Worm (Caenorhabditis elegans) whole organism, mixed stage, embryonic: ENCODE measurements around the gene srx-43.
A peak's percentile ranks its signal among the peaks of the same experiment; 100 is the strongest.

Experiments
- M03D4.4 ChIP-seq: sonication (generic microtip); optimal IDR thresholded peaks from 2 replicates; lab custom pipeline; 2017; ENCODE audit warnings: mild to moderate bottlenecking, missing genetic modification characterization, missing compliant biosample characterization
- bed-3 ChIP-seq: fragments of 200-800 bp; sonication (Bioruptor generic); optimal IDR thresholded peaks from 3 replicates; lab custom pipeline; 2018; ENCODE audit warnings: mild to moderate bottlenecking, missing genetic modification characterization, moderate library complexity, missing compliant biosample characterization
- ceh-39 ChIP-seq: fragments of 150-350 bp; optimal IDR thresholded peaks from 2 replicates; lab custom pipeline; 2014; ENCODE audit warnings: missing biosample characterization, missing genetic modification characterization
- ceh-43 ChIP-seq: fragments of 200-800 bp; sonication (Bioruptor generic); optimal IDR thresholded peaks from 2 replicates; lab custom pipeline; 2018; ENCODE audit warnings: mild to moderate bottlenecking, missing genetic modification characterization, moderate library complexity, missing compliant biosample characterization
- ceh-83 ChIP-seq: fragments of 200-800 bp; sonication (Bioruptor generic); optimal IDR thresholded peaks from 2 replicates; lab custom pipeline; 2018; ENCODE audit warnings: mild to moderate bottlenecking, missing genetic modification characterization, missing compliant biosample characterization
- ces-1 ChIP-seq: fragments of 150-350 bp; optimal IDR thresholded peaks from 2 replicates; lab custom pipeline; 2014; ENCODE audit warnings: missing biosample characterization, missing genetic modification reagents, missing genetic modification characterization
- cnd-1 ChIP-seq: fragments of 200-800 bp; sonication (Bioruptor generic); optimal IDR thresholded peaks from 2 replicates; lab custom pipeline; 2018; ENCODE audit warnings: mild to moderate bottlenecking, missing genetic modification characterization, missing compliant biosample characterization
- drap-1 ChIP-seq: fragments of 200-800 bp; sonication (Bioruptor generic); optimal IDR thresholded peaks from 3 replicates; lab custom pipeline; 2018; ENCODE audit warnings: mild to moderate bottlenecking, missing genetic modification characterization, missing compliant biosample characterization
- elt-1 ChIP-seq: sonication (generic microtip); optimal IDR thresholded peaks from 2 replicates; lab custom pipeline; 2017; ENCODE audit warnings: missing genetic modification characterization, mild to moderate bottlenecking, missing compliant biosample characterization, antibody characterized with exemption, moderate library complexity, borderline replicate concordance; ENCODE audit not compliant: insufficient read depth
- ham-2 ChIP-seq: fragments of 200-800 bp; sonication (Bioruptor generic); optimal IDR thresholded peaks from 2 replicates; lab custom pipeline; 2018; ENCODE audit warnings: mild to moderate bottlenecking, missing genetic modification characterization, missing compliant biosample characterization
- hlh-1 ChIP-seq: fragments of 150-350 bp; optimal IDR thresholded peaks from 2 replicates; lab custom pipeline; 2014; ENCODE audit warnings: missing biosample characterization, missing genetic modification reagents, missing genetic modification characterization
- lin-13 ChIP-seq: fragments of 150-350 bp; optimal IDR thresholded peaks from 2 replicates; lab custom pipeline; 2014; ENCODE audit warnings: missing biosample characterization, missing genetic modification characterization
- lin-32 ChIP-seq: fragments of 200-800 bp; sonication (Bioruptor generic); optimal IDR thresholded peaks from 2 replicates; lab custom pipeline; 2018; ENCODE audit warnings: mild to moderate bottlenecking, missing genetic modification characterization, missing compliant biosample characterization
- lsy-2 ChIP-seq: fragments of 150-350 bp; optimal IDR thresholded peaks from 2 replicates; lab custom pipeline; 2014; ENCODE audit warnings: missing biosample characterization, missing genetic modification characterization
- mep-1 ChIP-seq: fragments of 150-350 bp; optimal IDR thresholded peaks from 2 replicates; lab custom pipeline; 2017; ENCODE audit warnings: missing biosample characterization, missing genetic modification reagents, missing genetic modification characterization, inconsistent platforms
- mls-2 ChIP-seq: sonication (generic microtip); optimal IDR thresholded peaks from 2 replicates; lab custom pipeline; 2016; ENCODE audit warnings: mild to moderate bottlenecking, missing genetic modification characterization, moderate library complexity, missing compliant biosample characterization
- nhr-12 ChIP-seq: fragments of 150-350 bp; optimal IDR thresholded peaks from 2 replicates; lab custom pipeline; 2014; ENCODE audit warnings: missing biosample characterization, missing genetic modification characterization
- nhr-2 ChIP-seq: fragments of 150-350 bp; optimal IDR thresholded peaks from 2 replicates; lab custom pipeline; 2014; ENCODE audit warnings: missing biosample characterization, missing genetic modification characterization
- nhr-237 ChIP-seq: fragments of 150-350 bp; optimal IDR thresholded peaks from 2 replicates; lab custom pipeline; 2014; ENCODE audit warnings: missing biosample characterization, missing genetic modification characterization
- nhr-28 ChIP-seq: fragments of 150-350 bp; optimal IDR thresholded peaks from 2 replicates; lab custom pipeline; 2014; ENCODE audit warnings: missing biosample characterization, missing genetic modification characterization
- pha-4 ChIP-seq: fragments of 150-350 bp; optimal IDR thresholded peaks from 2 replicates; lab custom pipeline; 2018; ENCODE audit warnings: missing biosample characterization, missing genetic modification reagents, missing genetic modification characterization
- sem-2 ChIP-seq: fragments of 200-800 bp; sonication (Bioruptor generic); optimal IDR thresholded peaks from 2 replicates; lab custom pipeline; 2018; ENCODE audit warnings: mild to moderate bottlenecking, missing genetic modification characterization, missing compliant biosample characterization
- snpc-4 ChIP-seq: fragments of 150-350 bp; optimal IDR thresholded peaks from 2 replicates; lab custom pipeline; 2014; ENCODE audit warnings: missing biosample characterization, missing genetic modification characterization
- sptf-1 ChIP-seq: sonication (generic microtip); optimal IDR thresholded peaks from 2 replicates; lab custom pipeline; 2017; ENCODE audit warnings: mild to moderate bottlenecking, missing genetic modification characterization, moderate library complexity, missing compliant biosample characterization
- unc-120 ChIP-seq: sonication (generic microtip); optimal IDR thresholded peaks from 2 replicates; lab custom pipeline; 2017; ENCODE audit warnings: missing genetic modification characterization, missing compliant biosample characterization; ENCODE audit not compliant: poor library complexity, severe bottlenecking
- unc-39 ChIP-seq: fragments of 150-350 bp; optimal IDR thresholded peaks from 2 replicates; lab custom pipeline; 2014; ENCODE audit warnings: missing biosample characterization, missing genetic modification characterization
- unc-62 ChIP-seq: fragments of 150-350 bp; optimal IDR thresholded peaks from 2 replicates; lab custom pipeline; 2014; ENCODE audit warnings: missing biosample characterization, missing genetic modification reagents, missing genetic modification characterization
- zip-8 ChIP-seq: fragments of 150-350 bp; optimal IDR thresholded peaks from 2 replicates; lab custom pipeline; 2014; ENCODE audit warnings: missing biosample characterization, missing genetic modification characterization
- ztf-11 ChIP-seq: fragments of 150-350 bp; optimal IDR thresholded peaks from 2 replicates; lab custom pipeline; 2014; ENCODE audit warnings: missing biosample characterization, missing genetic modification characterization

Gene srx-43

ce11 chrV:16040140-16040827 is 22.5 kb downstream of the srx-43 start, which contains the start of the genes his-4 and his-3:
TSS of gene his-4 (minus strand) at chrV:16040515.
TSS of gene his-3 (plus strand) at chrV:16040808.
- TF ChIP-seq unc-62 (GFP tag; lab: Kevin White, UChicago), result peak; percentile 13
- peak; percentile 57 for TF ChIP-seq mep-1 (tag; lab: Kevin White, UChicago)
- peak; percentile 86 for TF ChIP-seq cnd-1 (tag; lab: Kevin White, UChicago)
- peak; percentile 86 for TF ChIP-seq ceh-39 (tag; lab: Kevin White, UChicago)
- peak; percentile 24 for TF ChIP-seq sptf-1 (tag; lab: Kevin White, UChicago)
- TF ChIP-seq nhr-2 (tag; lab: Kevin White, UChicago), result peak; percentile 62
- peak; percentile 96 for TF ChIP-seq lin-13
- peak; percentile 32 for TF ChIP-seq zip-8 (tag; lab: Kevin White, UChicago)
- peak; percentile 87 for TF ChIP-seq pha-4 (tag; lab: Kevin White, UChicago)
- TF ChIP-seq drap-1 (GFP tag; lab: Kevin White, UChicago), result peak; percentile 81
- TF ChIP-seq ztf-11 (tag; lab: Kevin White, UChicago), result peak; percentile 94
- TF ChIP-seq lsy-2 (tag; lab: Kevin White, UChicago), result peak; percentile 43
- peak; percentile 26 for TF ChIP-seq M03D4.4 (tag; lab: Kevin White, UChicago)

ce11 chrV:16041412-16041811 is 23.6 kb downstream of the srx-43 start:
- TF ChIP-seq zip-8 (tag; lab: Kevin White, UChicago), result peak; percentile 94
- no peak for TF ChIP-seq ceh-43
- no peak for TF ChIP-seq mls-2 (tag; lab: Kevin White, UChicago)
- TF ChIP-seq ceh-39 (tag; lab: Kevin White, UChicago), result peak; percentile 11
- no peak for TF ChIP-seq hlh-1 (tag; lab: Kevin White, UChicago)

ce11 chrV:16041925-16042742 is 24.4 kb downstream of the srx-43 start, which contains the start of the genes his-2 and his-1:
TSS of gene his-2 (minus strand) at chrV:16042283.
TSS of gene his-1 (plus strand) at chrV:16042520.
- TF ChIP-seq sptf-1 (tag; lab: Kevin White, UChicago) (peak; percentile 22), cnd-1 (tag; lab: Kevin White, UChicago) (peak; percentile 39)
- TF ChIP-seq, all 35 proteins: peak for 2; not testable (repeated sequence) for 33

ce11 chrV:16042743-16043014 is 24.9 kb downstream of the srx-43 start:
- TF ChIP-seq nhr-237 (no peak), ces-1 (GFP tag; lab: Kevin White, UChicago) (no peak), zip-8 (tag; lab: Kevin White, UChicago) (peak; percentile 24), nhr-28 (tag; lab: Kevin White, UChicago) (no peak), sem-2 (GFP tag; lab: Kevin White, UChicago) (peak; percentile 9), pha-4 (tag; lab: Kevin White, UChicago) (no peak), snpc-4 (tag; lab: Kevin White, UChicago) (no peak), elt-1 (tag; lab: Kevin White, UChicago) (no peak), ham-2 (GFP tag; lab: Kevin White, UChicago) (no peak)

- TF ChIP-seq nhr-2 (tag; lab: Kevin White, UChicago), result no peak
- TF ChIP-seq unc-39 (tag; lab: Kevin White, UChicago), result no peak
- no peak for TF ChIP-seq zip-8 (tag; lab: Kevin White, UChicago)
- TF ChIP-seq unc-62 (GFP tag; lab: Kevin White, UChicago), result no peak
- TF ChIP-seq cnd-1 (tag; lab: Kevin White, UChicago), result no peak
- TF ChIP-seq sptf-1 (tag; lab: Kevin White, UChicago), result no peak
- no peak for TF ChIP-seq bed-3 (GFP tag; lab: Kevin White, UChicago)
- no peak for TF ChIP-seq ceh-83 (GFP tag; lab: Kevin White, UChicago)
- TF ChIP-seq unc-120 (tag; lab: Kevin White, UChicago), result no peak
- TF ChIP-seq elt-1 (tag; lab: Kevin White, UChicago), result no peak
- TF ChIP-seq pha-4 (tag; lab: Kevin White, UChicago), result no peak
- no peak for TF ChIP-seq drap-1 (GFP tag; lab: Kevin White, UChicago)
- TF ChIP-seq nhr-12 (tag; lab: Kevin White, UChicago), result no peak
- TF ChIP-seq lin-32 (GFP tag; lab: Kevin White, UChicago), result no peak
These were observed 25.9 kb downstream of the srx-43 start for ce11 chrV:16043686-16044085.
